Fruit fly (Drosophila melanogaster): ENCODE data around the gene mei-217.

dm6 chrX:17108000-17108399 lies 34.8 kb downstream of the mei-217 start:
- TF ChIP-seq pdm3 (GFP tag; optimal IDR thresholded peaks at IDR 0.05) (peak; percentile 1), Eip75B (GFP tag; optimal IDR thresholded peaks at IDR 0.05) (no peak)
